Worm (Caenorhabditis elegans): Measurements from ENCODE around the gene glod-4.

Gene glod-4

DNA sequence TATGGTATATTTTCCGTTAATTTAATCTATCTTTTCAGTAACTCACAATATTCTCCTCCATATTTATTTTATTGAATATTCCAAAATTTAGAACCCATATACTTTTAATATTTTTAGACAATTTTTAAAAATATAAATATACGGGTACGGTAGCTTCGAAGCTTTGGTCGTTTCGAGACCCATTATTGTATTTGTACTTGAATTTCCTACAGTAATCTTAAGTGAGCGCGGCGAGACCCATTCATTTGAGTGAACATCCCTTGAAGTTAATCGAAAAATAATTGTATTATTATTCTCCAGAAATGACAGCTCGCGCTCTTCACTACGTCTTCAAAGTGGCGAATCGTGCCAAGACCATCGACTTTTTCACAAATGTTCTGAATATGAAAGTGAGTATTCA lies at the start of gene glod-4:
Gene glod-4 (plus strand): TSS at position 301 of the 400 bp plus-strand sequence.
- TF ChIP-seq ztf-11 (tag; optimal IDR thresholded peaks at IDR 0.05) (no peak), elt-1 (tag; optimal IDR thresholded peaks at IDR 0.05; ENCODE audit: borderline replicate concordance, insufficient read depth) (no peak), flh-1 (GFP tag; optimal IDR thresholded peaks at IDR 0.05) (no peak), lsy-2 (tag; optimal IDR thresholded peaks at IDR 0.05) (no peak), bed-3 (GFP tag; optimal IDR thresholded peaks at IDR 0.05) (no peak)

DNA sequence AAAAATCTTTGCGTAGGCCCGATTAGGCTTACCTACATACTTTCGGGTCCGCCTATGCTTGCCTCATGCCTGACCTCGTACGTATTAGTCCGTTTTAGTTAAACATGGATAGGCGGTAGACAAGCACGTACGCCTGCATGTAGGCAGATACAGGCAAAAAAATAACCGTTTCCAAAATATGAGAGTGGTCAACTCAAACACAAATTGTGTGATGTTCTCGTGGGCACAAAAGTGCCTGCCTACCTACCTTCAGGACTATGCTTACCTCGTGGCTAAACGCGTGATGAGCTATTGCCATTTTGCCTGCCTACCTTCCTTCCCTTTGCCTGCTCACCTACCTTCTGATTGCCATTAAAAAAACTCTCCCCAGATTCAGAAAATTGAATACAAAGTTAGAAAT lies 46.8 kb upstream of the glod-4 start:
- no peak for TF ChIP-seq mls-2 (tag; optimal IDR thresholded peaks at IDR 0.05)
- TF ChIP-seq nhr-237 (tag; optimal IDR thresholded peaks at IDR 0.05) = no peak
- no peak for TF ChIP-seq nhr-76 (tag; optimal IDR thresholded peaks at IDR 0.05)
- TF ChIP-seq ceh-39 (tag; optimal IDR thresholded peaks at IDR 0.05) = no peak
- TF ChIP-seq unc-39 (tag; optimal IDR thresholded peaks at IDR 0.05) = no peak
- TF ChIP-seq blmp-1 (tag; optimal IDR thresholded peaks at IDR 0.05) = no peak
- no peak for TF ChIP-seq hlh-1 (tag; optimal IDR thresholded peaks at IDR 0.05)
- TF ChIP-seq nhr-2 (tag; optimal IDR thresholded peaks at IDR 0.05) = no peak

- TF ChIP-seq lin-32 (GFP tag; optimal IDR thresholded peaks at IDR 0.05) (no peak), ceh-43 (GFP tag; optimal IDR thresholded peaks at IDR 0.05) (no peak), drap-1 (GFP tag; optimal IDR thresholded peaks at IDR 0.05) (no peak), ces-1 (GFP tag; optimal IDR thresholded peaks at IDR 0.05) (peak; percentile 72), lin-13 (tag; optimal IDR thresholded peaks at IDR 0.05) (no peak), M03D4.4 (tag; optimal IDR thresholded peaks at IDR 0.05) (no peak)
Observed at ce11 chrIII:4107227-4107626, 46.2 kb upstream of the glod-4 start.

DNA sequence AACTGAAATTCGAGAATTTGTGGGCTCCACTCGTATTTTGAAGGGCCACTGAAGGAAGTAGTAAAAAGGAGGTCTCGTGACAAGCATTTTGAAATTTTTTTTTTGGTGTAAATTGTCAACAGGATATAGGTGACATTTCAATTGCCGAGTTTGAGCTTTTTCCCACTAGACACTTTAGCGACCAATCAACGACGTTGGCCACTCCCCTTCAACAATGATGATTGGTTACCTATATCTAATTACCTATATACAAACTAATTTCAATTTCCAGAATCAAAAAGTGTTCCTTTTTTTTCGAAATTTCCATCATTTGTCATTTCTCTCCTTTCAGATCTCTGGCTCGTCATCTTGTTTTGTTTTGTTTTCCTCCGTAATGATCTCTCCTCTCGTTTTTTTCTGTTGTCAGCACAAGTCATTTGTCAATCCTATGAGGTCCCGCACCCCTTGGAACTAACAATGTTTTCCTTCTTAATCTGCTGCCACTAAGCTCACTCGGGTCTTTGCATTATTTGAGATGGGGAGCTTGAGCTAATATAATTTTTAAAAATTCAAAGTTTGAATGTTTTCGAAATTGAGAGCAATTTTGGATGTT lies 45.4 kb upstream of the glod-4 start:
- no peak for TF ChIP-seq mab-5 (tag; optimal IDR thresholded peaks at IDR 0.05)
- no peak for TF ChIP-seq nhr-12 (tag; optimal IDR thresholded peaks at IDR 0.05)
- TF ChIP-seq pha-4 (tag; optimal IDR thresholded peaks at IDR 0.05) = no peak
- TF ChIP-seq snpc-4 (tag; optimal IDR thresholded peaks at IDR 0.05) = no peak
- TF ChIP-seq drap-1 (GFP tag; optimal IDR thresholded peaks at IDR 0.05) = no peak
- TF ChIP-seq ceh-83 (GFP tag; optimal IDR thresholded peaks at IDR 0.05) = no peak
- no peak for TF ChIP-seq lin-13 (tag; optimal IDR thresholded peaks at IDR 0.05)
- TF ChIP-seq cnd-1 (tag; optimal IDR thresholded peaks at IDR 0.05) = no peak
- no peak for TF ChIP-seq ceh-43 (GFP tag; optimal IDR thresholded peaks at IDR 0.05)
- TF ChIP-seq flh-1 (GFP tag; optimal IDR thresholded peaks at IDR 0.05) = no peak
- no peak for TF ChIP-seq nhr-28 (tag; optimal IDR thresholded peaks at IDR 0.05)
- TF ChIP-seq mls-2 (tag; optimal IDR thresholded peaks at IDR 0.05) = no peak
- TF ChIP-seq ztf-11 (tag; optimal IDR thresholded peaks at IDR 0.05) = no peak
- TF ChIP-seq lsy-2 (tag; optimal IDR thresholded peaks at IDR 0.05) = no peak
- no peak for TF ChIP-seq sem-2 (GFP tag; optimal IDR thresholded peaks at IDR 0.05)
- no peak for TF ChIP-seq ceh-39 (tag; optimal IDR thresholded peaks at IDR 0.05)

DNA sequence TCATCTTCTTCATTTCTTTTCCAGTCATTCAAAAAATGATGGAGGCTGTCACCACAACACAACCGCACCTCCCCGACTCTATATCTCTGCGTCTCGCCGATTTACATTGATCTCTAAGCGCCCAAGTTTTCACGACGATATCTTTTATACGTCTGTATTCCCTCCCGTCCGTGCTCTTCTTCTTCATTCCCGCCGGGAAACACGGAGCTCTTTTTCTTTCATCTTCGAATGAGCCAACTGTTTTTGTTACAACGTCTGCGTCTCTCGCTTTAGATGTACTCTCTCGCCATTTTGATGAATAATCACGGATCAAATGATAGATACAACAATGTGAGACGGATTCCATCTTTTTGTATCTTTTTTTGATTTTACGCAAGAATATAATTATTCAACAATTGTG lies 39.8 kb upstream of the glod-4 start:
- peak; percentile 67 for TF ChIP-seq unc-62 (GFP tag; optimal IDR thresholded peaks at IDR 0.05)
- peak; percentile 62 for TF ChIP-seq unc-120 (tag; optimal IDR thresholded peaks at IDR 0.05; ENCODE audit: poor library complexity, severe bottlenecking)
- TF ChIP-seq snpc-4 (tag; optimal IDR thresholded peaks at IDR 0.05) = no peak
- TF ChIP-seq bed-3 (GFP tag; optimal IDR thresholded peaks at IDR 0.05) = no peak
- no peak for TF ChIP-seq ceh-39 (tag; optimal IDR thresholded peaks at IDR 0.05)
- peak; percentile 96 for TF ChIP-seq hlh-1 (tag; optimal IDR thresholded peaks at IDR 0.05)
- no peak for TF ChIP-seq tbx-8 (GFP tag; optimal IDR thresholded peaks at IDR 0.05)
- TF ChIP-seq sem-2 (GFP tag; optimal IDR thresholded peaks at IDR 0.05) = no peak
- no peak for TF ChIP-seq ceh-83 (GFP tag; optimal IDR thresholded peaks at IDR 0.05)
- TF ChIP-seq lsy-2 (tag; optimal IDR thresholded peaks at IDR 0.05) = no peak
- TF ChIP-seq nhr-237 (tag; optimal IDR thresholded peaks at IDR 0.05) = no peak
- no peak for TF ChIP-seq lin-32 (GFP tag; optimal IDR thresholded peaks at IDR 0.05)
- TF ChIP-seq elt-3 (tag; optimal IDR thresholded peaks at IDR 0.05) = no peak

- no peak for TF ChIP-seq drap-1 (GFP tag; optimal IDR thresholded peaks at IDR 0.05)
- TF ChIP-seq flh-1 (GFP tag; optimal IDR thresholded peaks at IDR 0.05) = no peak
- TF ChIP-seq ceh-83 (GFP tag; optimal IDR thresholded peaks at IDR 0.05) = no peak
- TF ChIP-seq tbx-8 (GFP tag; optimal IDR thresholded peaks at IDR 0.05) = no peak
- TF ChIP-seq nhr-12 (tag; optimal IDR thresholded peaks at IDR 0.05) = no peak
- TF ChIP-seq blmp-1 (tag; optimal IDR thresholded peaks at IDR 0.05) = no peak
- no peak for TF ChIP-seq lin-13 (tag; optimal IDR thresholded peaks at IDR 0.05)
Observed at ce11 chrIII:4115085-4115484, 38.3 kb upstream of the glod-4 start, which contains the start of gene unc-103. Gene unc-103 (plus strand): TSS chrIII:4115385.

All from whole organism, mixed stage, embryonic.